Worm (Caenorhabditis elegans) whole organism, late embryonic: ENCODE results near the gene ZK1098.9.

Experiments
- C38D4.7 ChIP-seq: fragments of 200-800 bp; sonication (Bioruptor generic); optimal IDR thresholded peaks from 2 replicates; lab custom pipeline; 2018; ENCODE audit warnings: mild to moderate bottlenecking, missing genetic modification characterization, moderate library complexity, missing compliant biosample characterization
- ceh-9 ChIP-seq: sonication (generic microtip); optimal IDR thresholded peaks from 2 replicates; lab custom pipeline; 2016; ENCODE audit warnings: mild to moderate bottlenecking, missing genetic modification characterization, inconsistent platforms, missing compliant biosample characterization
- che-1 ChIP-seq: sonication (generic microtip); optimal IDR thresholded peaks from 2 replicates; lab custom pipeline; 2016; ENCODE audit warnings: mild to moderate bottlenecking, missing genetic modification characterization, missing compliant biosample characterization
- fkh-6 ChIP-seq: sonication (generic microtip); optimal IDR thresholded peaks from 2 replicates; lab custom pipeline; 2016; ENCODE audit warnings: missing genetic modification characterization, missing compliant biosample characterization
- lin-11 ChIP-seq: fragments of 200-800 bp; sonication (Bioruptor generic); optimal IDR thresholded peaks from 2 replicates; lab custom pipeline; 2018; ENCODE audit warnings: mild to moderate bottlenecking, missing genetic modification characterization, missing compliant biosample characterization
- ref-2 ChIP-seq: sonication (generic microtip); optimal IDR thresholded peaks from 2 replicates; lab custom pipeline; 2016; ENCODE audit warnings: missing genetic modification characterization, missing compliant biosample characterization
- rnt-1 ChIP-seq: sonication (generic microtip); optimal IDR thresholded peaks from 2 replicates; lab custom pipeline; 2016; ENCODE audit warnings: missing genetic modification characterization, missing compliant biosample characterization
- tbx-2 ChIP-seq: sonication (generic microtip); optimal IDR thresholded peaks from 2 replicates; lab custom pipeline; 2016; ENCODE audit warnings: missing genetic modification characterization, missing compliant biosample characterization
- unc-86 ChIP-seq: sonication (generic microtip); optimal IDR thresholded peaks from 2 replicates; lab custom pipeline; 2016; ENCODE audit warnings: missing genetic modification characterization, missing compliant biosample characterization

DNA sequence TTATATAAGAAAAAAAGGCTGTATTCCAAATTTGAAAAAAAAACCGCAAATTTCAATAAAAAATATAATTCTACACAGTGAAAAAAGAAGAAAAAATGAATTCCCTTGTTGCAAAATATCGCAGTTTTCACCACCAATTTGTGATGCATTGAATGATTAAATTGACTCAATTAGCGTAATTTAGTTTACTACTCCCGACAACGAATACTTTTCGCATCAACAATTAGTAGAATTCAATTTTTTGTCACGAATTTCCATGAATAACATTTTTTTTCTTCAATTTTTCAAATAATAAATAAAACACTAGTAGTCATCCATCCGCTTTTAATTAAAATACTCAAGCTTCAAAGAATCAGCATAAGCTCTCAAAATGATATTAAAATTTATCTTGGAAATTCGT, 41.1 kb downstream of the ZK1098.9 start:
- TF ChIP-seq fkh-6, result no peak
- TF ChIP-seq che-1, result no peak
- TF ChIP-seq tbx-2, result no peak
- TF ChIP-seq rnt-1 (tag; lab: Kevin White, UChicago), result no peak
- TF ChIP-seq C38D4.7 (GFP tag; lab: Kevin White, UChicago), result no peak
- TF ChIP-seq lin-11, result no peak
- TF ChIP-seq ref-2, result no peak
- TF ChIP-seq unc-86 (tag; lab: Kevin White, UChicago), result no peak
- no peak for TF ChIP-seq ceh-9 (tag; lab: Kevin White, UChicago)
